Worm (Caenorhabditis elegans) whole organism, L2 larva: Measurements from ENCODE around the gene Y37E11AM.2.

Experiments used
- C34F6.9 ChIP-seq: fragments of 150-350 bp; optimal IDR thresholded peaks from 2 replicates; lab custom pipeline; 2014; ENCODE audit warnings: missing biosample characterization, missing genetic modification characterization
- F13H6.1 ChIP-seq: sonication (generic microtip); optimal IDR thresholded peaks from 2 replicates; lab custom pipeline; 2016; ENCODE audit warnings: missing genetic modification characterization, missing compliant biosample characterization
- Y55F3AM.14 ChIP-seq: fragments of 200-800 bp; sonication (Bioruptor generic); optimal IDR thresholded peaks from 2 replicates; lab custom pipeline; 2018; ENCODE audit warnings: mild to moderate bottlenecking, missing genetic modification characterization, missing compliant biosample characterization
- ZK546.5 ChIP-seq: sonication (generic microtip); optimal IDR thresholded peaks from 2 replicates; lab custom pipeline; 2017; ENCODE audit warnings: missing biosample characterization, missing genetic modification characterization
- ama-1 ChIP-seq: fragments of 150-350 bp; optimal IDR thresholded peaks from 2 replicates; lab custom pipeline; 2018; ENCODE audit warnings: inconsistent platforms
- blmp-1 ChIP-seq: sonication (generic microtip); optimal IDR thresholded peaks from 2 replicates; lab custom pipeline; 2017; ENCODE audit warnings: missing genetic modification characterization, mild to moderate bottlenecking, missing compliant biosample characterization, antibody characterized with exemption, moderate library complexity; ENCODE audit not compliant: insufficient read depth
- ceh-82 ChIP-seq: fragments of 150-350 bp; optimal IDR thresholded peaks from 2 replicates; lab custom pipeline; 2014; ENCODE audit warnings: missing biosample characterization, missing genetic modification characterization
- crh-2 ChIP-seq: sonication (generic microtip); optimal IDR thresholded peaks from 2 replicates; lab custom pipeline; 2017; ENCODE audit warnings: missing biosample characterization, missing genetic modification characterization
- elt-1 ChIP-seq: fragments of 150-350 bp; optimal IDR thresholded peaks from 2 replicates; lab custom pipeline; 2014; ENCODE audit warnings: missing biosample characterization, missing genetic modification characterization
- elt-3 ChIP-seq: sonication (generic microtip); optimal IDR thresholded peaks from 2 replicates; lab custom pipeline; 2017; ENCODE audit warnings: missing biosample characterization, missing genetic modification characterization
- fos-1 ChIP-seq: fragments of 150-350 bp; optimal IDR thresholded peaks from 2 replicates; lab custom pipeline; 2014; ENCODE audit warnings: missing biosample characterization, missing genetic modification characterization
- gmeb-1 ChIP-seq: fragments of 150-350 bp; optimal IDR thresholded peaks from 2 replicates; lab custom pipeline; 2014; ENCODE audit warnings: missing biosample characterization, missing genetic modification characterization
- lin-11 ChIP-seq: fragments of 150-350 bp; sonication (generic microtip); optimal IDR thresholded peaks from 2 replicates; lab custom pipeline; 2014; ENCODE audit warnings: missing biosample characterization, missing genetic modification characterization, inconsistent platforms, mixed read lengths
- lin-13 ChIP-seq: fragments of 150-350 bp; optimal IDR thresholded peaks from 2 replicates; lab custom pipeline; 2014; ENCODE audit warnings: missing biosample characterization, missing genetic modification reagents, missing genetic modification characterization
- lin-39 ChIP-seq: fragments of 150-350 bp; optimal IDR thresholded peaks from 2 replicates; lab custom pipeline; 2014; ENCODE audit warnings: missing biosample characterization, missing genetic modification reagents, missing genetic modification characterization
- lsy-2 ChIP-seq, 2 experiments: fragments of 150-350 bp in 1 of 2; sonication (generic microtip) in 1 of 2; optimal IDR thresholded peaks; 2 replicates each; lab custom pipeline; 2014 to 2017; ENCODE audit warnings: missing biosample characterization in 2 of 2, missing genetic modification characterization in 2 of 2
- mbf-1 ChIP-seq: sonication (generic microtip); optimal IDR thresholded peaks from 2 replicates; lab custom pipeline; 2017; ENCODE audit warnings: missing biosample characterization, missing genetic modification characterization
- mdl-1 ChIP-seq, 2 experiments: fragments of 150-350 bp in 1 of 2; sonication (generic microtip) in 1 of 2; optimal IDR thresholded peaks; 2 replicates each; lab custom pipeline; 2017; ENCODE audit warnings: missing biosample characterization in 2 of 2, missing genetic modification characterization in 2 of 2
- nhr-129 ChIP-seq: fragments of 150-350 bp; optimal IDR thresholded peaks from 2 replicates; lab custom pipeline; 2014; ENCODE audit warnings: missing biosample characterization, missing genetic modification characterization
- nhr-23 ChIP-seq: fragments of 150-350 bp; optimal IDR thresholded peaks from 2 replicates; lab custom pipeline; 2014; ENCODE audit warnings: missing biosample characterization, missing genetic modification reagents, missing genetic modification characterization
- nhr-237 ChIP-seq: fragments of 150-350 bp; optimal IDR thresholded peaks from 2 replicates; lab custom pipeline; 2014; ENCODE audit warnings: missing biosample characterization, missing genetic modification characterization
- nhr-25 ChIP-seq: fragments of 150-350 bp; sonication (generic microtip); optimal IDR thresholded peaks from 3 replicates; lab custom pipeline; 2014; ENCODE audit warnings: missing biosample characterization, missing genetic modification characterization
- nhr-6 ChIP-seq: fragments of 150-350 bp; optimal IDR thresholded peaks from 2 replicates; lab custom pipeline; 2014; ENCODE audit warnings: missing biosample characterization, missing genetic modification characterization
- nhr-77 ChIP-seq: fragments of 150-350 bp; optimal IDR thresholded peaks from 2 replicates; lab custom pipeline; 2014; ENCODE audit warnings: missing biosample characterization, missing genetic modification characterization
- peb-1 ChIP-seq: fragments of 150-350 bp; optimal IDR thresholded peaks from 2 replicates; lab custom pipeline; 2014; ENCODE audit warnings: missing biosample characterization, missing genetic modification characterization
- sem-4 ChIP-seq: fragments of 150-350 bp; optimal IDR thresholded peaks from 2 replicates; lab custom pipeline; 2014; ENCODE audit warnings: missing biosample characterization, missing genetic modification reagents, missing genetic modification characterization
- skn-1 ChIP-seq: sonication (generic microtip); optimal IDR thresholded peaks from 2 replicates; lab custom pipeline; 2017; ENCODE audit warnings: missing biosample characterization, missing genetic modification characterization
- sma-3 ChIP-seq: sonication (generic microtip); optimal IDR thresholded peaks from 2 replicates; lab custom pipeline; 2016; ENCODE audit warnings: missing genetic modification reagents, missing genetic modification characterization, missing compliant biosample characterization
- sma-9 ChIP-seq, 2 experiments: fragments of 150-350 bp in 1 of 2; sonication (generic microtip) in 1 of 2; optimal IDR thresholded peaks; 2 replicates each; lab custom pipeline; 2014 to 2016; ENCODE audit warnings: missing genetic modification characterization in 2 of 2, mild to moderate bottlenecking in 1 of 2, missing biosample characterization in 1 of 2, missing compliant biosample characterization in 1 of 2, missing genetic modification reagents in 1 of 2, moderate library complexity in 1 of 2
- snpc-4 ChIP-seq: fragments of 150-350 bp; optimal IDR thresholded peaks from 2 replicates; lab custom pipeline; 2014; ENCODE audit warnings: missing biosample characterization, missing genetic modification characterization
- unc-39 ChIP-seq: fragments of 150-350 bp; optimal IDR thresholded peaks from 2 replicates; lab custom pipeline; 2014; ENCODE audit warnings: missing biosample characterization, missing genetic modification characterization
- unc-55 ChIP-seq: fragments of 150-350 bp; sonication (generic microtip); optimal IDR thresholded peaks from 3 replicates; lab custom pipeline; 2014; ENCODE audit warnings: missing biosample characterization, missing genetic modification reagents, missing genetic modification characterization
- unc-62 ChIP-seq: fragments of 150-350 bp; optimal IDR thresholded peaks from 2 replicates; lab custom pipeline; 2014; ENCODE audit warnings: missing biosample characterization, missing genetic modification reagents, missing genetic modification characterization
- zag-1 ChIP-seq: fragments of 150-350 bp; optimal IDR thresholded peaks from 2 replicates; lab custom pipeline; 2014; ENCODE audit warnings: missing biosample characterization, missing genetic modification characterization

The Y37E11AM.2 gene

ce11 chrIV:3741874-3742273 lies 16.6 kb upstream of the Y37E11AM.2 start:
- TF ChIP-seq sem-4 (tag; lab: Kevin White, UChicago) (no peak), sma-9 (GFP tag; optimal IDR thresholded peaks at IDR 0.05; lab: Kevin White, UChicago) (no peak), sma-9 (tag; optimal IDR thresholded peaks at IDR 0.05; lab: Kevin White, UChicago) (no peak), lin-11 (tag; lab: Kevin White, UChicago) (no peak), unc-55 (no peak), fos-1 (no peak), nhr-237 (tag; lab: Kevin White, UChicago) (no peak), sma-3 (GFP tag; lab: Kevin White, UChicago) (no peak), nhr-25 (tag; lab: Kevin White, UChicago) (no peak), lin-39 (tag; lab: Kevin White, UChicago) (no peak), elt-3 (tag; lab: Kevin White, UChicago) (no peak), ama-1 (lab: Kevin White, UChicago) (no peak), nhr-6 (no peak), nhr-77 (tag; lab: Kevin White, UChicago) (no peak), ZK546.5 (no peak), unc-62 (GFP tag; lab: Kevin White, UChicago) (no peak), mbf-1 (no peak), zag-1 (tag; lab: Kevin White, UChicago) (no peak), elt-1 (tag; lab: Kevin White, UChicago) (no peak), unc-39 (tag; lab: Kevin White, UChicago) (no peak)
- TF ChIP-seq, all 48 proteins: peak for 0

DNA sequence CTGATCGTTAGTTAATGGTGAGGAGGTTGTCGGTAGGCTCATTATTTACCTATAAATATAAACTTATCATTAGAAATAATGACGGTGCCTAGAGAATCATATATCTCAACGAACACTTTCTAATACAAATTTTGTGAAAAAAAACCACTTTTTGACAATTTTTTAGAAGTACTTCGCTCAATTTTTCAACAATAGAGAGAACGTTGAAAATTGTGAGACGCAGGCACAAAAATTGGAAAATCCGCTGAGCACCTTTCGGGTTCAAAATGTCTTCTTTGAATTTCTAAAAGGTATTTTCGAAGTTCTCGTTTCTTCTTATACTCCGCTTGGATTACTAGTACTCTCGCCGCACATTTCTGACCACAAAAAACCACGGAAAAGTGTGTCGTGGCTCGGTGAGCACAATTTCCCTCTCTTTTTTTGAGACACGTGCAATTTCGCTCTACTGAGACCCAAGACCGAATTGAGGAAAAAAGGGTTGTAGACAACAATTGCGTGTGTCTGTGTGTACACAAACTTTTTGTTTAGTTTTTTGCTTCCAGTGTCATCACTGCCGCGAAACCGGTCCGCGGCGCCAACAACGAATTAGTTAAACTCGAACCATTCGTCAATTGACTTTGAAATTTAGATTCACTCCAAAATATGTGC lies 15.7 kb upstream of the Y37E11AM.2 start, which contains the start of gene nape-1:
nape-1 (minus strand) TSS at position 51 of the 648 bp plus-strand sequence.
- TF ChIP-seq ceh-82 (tag; lab: Kevin White, UChicago) (no peak), fos-1 (peak; percentile 43), lin-13 (peak; percentile 41), F13H6.1 (tag; lab: Kevin White, UChicago) (peak; percentile 68), nhr-23 (tag; lab: Kevin White, UChicago) (no peak), C34F6.9 (tag; lab: Kevin White, UChicago) (peak; percentile 46), ZK546.5 (no peak), sma-9 (GFP tag; optimal IDR thresholded peaks at IDR 0.05; lab: Kevin White, UChicago) (peak; percentile 4), sma-9 (tag; optimal IDR thresholded peaks at IDR 0.05; lab: Kevin White, UChicago) (no peak), crh-2 (tag; lab: Kevin White, UChicago) (peak; percentile 52), lsy-2 (tag; optimal IDR thresholded peaks at IDR 0.05; lab: Kevin White, UChicago) (peak in 1 of 2 experiments; percentile 28), gmeb-1 (tag; lab: Kevin White, UChicago) (peak; percentile 34), mdl-1 (tag; optimal IDR thresholded peaks at IDR 0.05; lab: Kevin White, UChicago) (peak in 1 of 2 experiments; percentile 28), unc-55 (peak; percentile 47), nhr-129 (tag; lab: Kevin White, UChicago) (peak; percentile 74)

- peak; percentile 5 for TF ChIP-seq C34F6.9 (tag; lab: Kevin White, UChicago)
- peak; percentile 18 for TF ChIP-seq unc-55
- no peak for TF ChIP-seq snpc-4
- TF ChIP-seq crh-2 (tag; lab: Kevin White, UChicago): peak; percentile 17
- TF ChIP-seq fos-1: peak; percentile 24
- no peak for TF ChIP-seq skn-1 (tag; lab: Kevin White, UChicago)
- TF ChIP-seq nhr-129 (tag; lab: Kevin White, UChicago): peak; percentile 30
- peak in 1 of 2 experiments; percentile 27 for TF ChIP-seq lsy-2 (tag; optimal IDR thresholded peaks at IDR 0.05; lab: Kevin White, UChicago)
- TF ChIP-seq, all 48 proteins: peak for 6
Observed at ce11 chrIV:3738655-3739403, 13.6 kb upstream of the Y37E11AM.2 start, which contains the start of gene nape-2. Gene nape-2, minus strand, starts transcription at chrIV:3738925.

- TF ChIP-seq sem-4 (tag; lab: Kevin White, UChicago): no peak
Observed at ce11 chrIV:3736244-3736643, 11.0 kb upstream of the Y37E11AM.2 start.

- TF ChIP-seq lin-13: no peak
- no peak for TF ChIP-seq Y55F3AM.14 (GFP tag; lab: Kevin White, UChicago)
- no peak for TF ChIP-seq F13H6.1 (tag; lab: Kevin White, UChicago)
- TF ChIP-seq mdl-1 (tag; optimal IDR thresholded peaks at IDR 0.05; lab: Kevin White, UChicago): no peak
- TF ChIP-seq peb-1 (tag; lab: Kevin White, UChicago): no peak
- no peak for TF ChIP-seq blmp-1 (tag; lab: Kevin White, UChicago)
- no peak for TF ChIP-seq fos-1
Observed at ce11 chrIV:3733287-3733686, 8.0 kb upstream of the Y37E11AM.2 start.
